Fruit fly (Drosophila melanogaster) whole organism, prepupa: ENCODE data around the gene CG13008.

Experiments used
- Blimp-1 ChIP-seq: fragments of 200-800 bp; sonication (Bioruptor generic); optimal IDR thresholded peaks from 3 replicates; lab custom pipeline; 2017; ENCODE audit warnings: missing biosample characterization, missing genetic modification characterization, mild to moderate bottlenecking, moderate library complexity, missing genetic modification reagents
- CG10669 ChIP-seq: fragments of 200-800 bp; sonication (Bioruptor generic); optimal IDR thresholded peaks from 3 replicates; lab custom pipeline; 2018; ENCODE audit warnings: missing biosample characterization, mild to moderate bottlenecking, missing genetic modification characterization, moderate library complexity
- CG11762 ChIP-seq: fragments of 200-800 bp; sonication (Bioruptor generic); optimal IDR thresholded peaks from 3 replicates; lab custom pipeline; 2016; ENCODE audit warnings: missing biosample characterization, missing genetic modification characterization; ENCODE audit not compliant: insufficient read depth
- CG15336 ChIP-seq: fragments of 200-800 bp; sonication (Bioruptor generic); IDR thresholded peaks from 2 replicates; pipeline ENCODE4 v1.3.6; 2022; ENCODE audit warnings: missing biosample characterization, missing genetic modification characterization
- CG1621 ChIP-seq: fragments of 200-800 bp; sonication (Bioruptor generic); optimal IDR thresholded peaks from 3 replicates; lab custom pipeline; 2018; ENCODE audit warnings: missing biosample characterization, mild to moderate bottlenecking, missing genetic modification characterization
- CG31627 ChIP-seq: fragments of 200-800 bp; sonication (Bioruptor generic); optimal IDR thresholded peaks from 3 replicates; lab custom pipeline; 2016; ENCODE audit warnings: missing biosample characterization, missing genetic modification characterization
- CG34406 ChIP-seq: fragments of 200-800 bp; sonication (Bioruptor generic); optimal IDR thresholded peaks from 3 replicates; lab custom pipeline; 2016; ENCODE audit warnings: missing biosample characterization, missing genetic modification characterization
- CG3919 ChIP-seq: fragments of 200-800 bp; sonication (Bioruptor generic); optimal IDR thresholded peaks from 3 replicates; lab custom pipeline; 2016; ENCODE audit warnings: missing biosample characterization, missing genetic modification characterization
- CG6163 ChIP-seq: fragments of 200-800 bp; sonication (Bioruptor generic); IDR thresholded peaks from 3 replicates; pipeline ENCODE4 v1.3.6; 2022; ENCODE audit warnings: missing biosample characterization, missing genetic modification characterization
- CG8119 ChIP-seq: fragments of 200-800 bp; sonication (Bioruptor generic); IDR thresholded peaks from 3 replicates; pipeline ENCODE4 v1.3.6; 2022; ENCODE audit warnings: missing biosample characterization, missing genetic modification characterization
- CG8319 ChIP-seq: fragments of 200-800 bp; sonication (Bioruptor generic); optimal IDR thresholded peaks from 3 replicates; lab custom pipeline; 2016; ENCODE audit warnings: missing biosample characterization, missing genetic modification characterization
- CG9139 ChIP-seq: fragments of 200-800 bp; sonication (Bioruptor generic); optimal IDR thresholded peaks from 3 replicates; lab custom pipeline; 2017; ENCODE audit warnings: missing biosample characterization, mild to moderate bottlenecking, missing genetic modification characterization
- Eip78C ChIP-seq: fragments of 200-800 bp; sonication (Bioruptor generic); peaks from one replicate; lab custom pipeline; 2016; ENCODE audit warnings: missing biosample characterization, missing genetic modification characterization
- Gug ChIP-seq: fragments of 200-800 bp; sonication (Bioruptor generic); IDR thresholded peaks from 2 replicates; pipeline ENCODE4 v1.3.6; 2022; ENCODE audit warnings: missing biosample characterization, missing genetic modification characterization
- Hr38 ChIP-seq: sonication (Bioruptor generic); optimal IDR thresholded peaks from 2 replicates; lab custom pipeline; 2016; ENCODE audit warnings: missing biosample characterization, missing genetic modification characterization
- Hr39 ChIP-seq: fragments of 200-800 bp; sonication (Bioruptor generic); optimal IDR thresholded peaks from 2 replicates; lab custom pipeline; 2016; ENCODE audit warnings: missing biosample characterization, missing genetic modification characterization
- Met ChIP-seq: fragments of 200-800 bp; sonication (Bioruptor generic); optimal IDR thresholded peaks from 3 replicates; lab custom pipeline; 2016; ENCODE audit warnings: missing biosample characterization, missing genetic modification characterization
- OdsH ChIP-seq: fragments of 200-800 bp; sonication (Bioruptor generic); optimal IDR thresholded peaks from 3 replicates; lab custom pipeline; 2016; ENCODE audit warnings: missing biosample characterization, missing genetic modification characterization
- Sox102F ChIP-seq: fragments of 200-800 bp; sonication (Bioruptor generic); optimal IDR thresholded peaks from 2 replicates; lab custom pipeline; 2016; ENCODE audit warnings: missing biosample characterization, mild to moderate bottlenecking, missing genetic modification characterization
- Sox14 ChIP-seq: fragments of 200-800 bp; sonication (Bioruptor generic); optimal IDR thresholded peaks from 3 replicates; lab custom pipeline; 2016; ENCODE audit warnings: missing biosample characterization, missing genetic modification characterization
- achi ChIP-seq: fragments of 200-800 bp; sonication (Bioruptor generic); optimal IDR thresholded peaks from 3 replicates; lab custom pipeline; 2016; ENCODE audit warnings: missing biosample characterization, missing genetic modification characterization
- cyc ChIP-seq: fragments of 200-800 bp; sonication (Bioruptor generic); optimal IDR thresholded peaks from 3 replicates; lab custom pipeline; 2016; ENCODE audit warnings: missing biosample characterization, missing genetic modification characterization
- dac ChIP-seq: fragments of 200-800 bp; sonication (Bioruptor generic); optimal IDR thresholded peaks from 2 replicates; lab custom pipeline; 2017; ENCODE audit warnings: missing biosample characterization, mild to moderate bottlenecking, missing genetic modification characterization
- dsx ChIP-seq: fragments of 200-800 bp; optimal IDR thresholded peaks from 3 replicates; lab custom pipeline; 2019; ENCODE audit warnings: missing biosample characterization, mild to moderate bottlenecking, missing genetic modification characterization, moderate library complexity; ENCODE audit not compliant: poor library complexity, severe bottlenecking
- fd59A ChIP-seq: fragments of 200-800 bp; sonication (Bioruptor generic); optimal IDR thresholded peaks from 2 replicates; lab custom pipeline; 2017; ENCODE audit warnings: missing biosample characterization, mild to moderate bottlenecking, missing genetic modification characterization, missing genetic modification reagents
- fd85E ChIP-seq: fragments of 200-800 bp; sonication (Bioruptor generic); optimal IDR thresholded peaks from 3 replicates; lab custom pipeline; 2016; ENCODE audit warnings: missing biosample characterization, missing genetic modification characterization
- fkh ChIP-seq: fragments of 200-800 bp; sonication (Bioruptor generic); optimal IDR thresholded peaks from 3 replicates; lab custom pipeline; 2017; ENCODE audit warnings: missing biosample characterization, mild to moderate bottlenecking, missing genetic modification characterization, moderate library complexity
- lz ChIP-seq: fragments of 200-800 bp; sonication (Bioruptor generic); optimal IDR thresholded peaks from 3 replicates; lab custom pipeline; 2016; ENCODE audit warnings: missing biosample characterization, missing genetic modification characterization
- net ChIP-seq: fragments of 200-800 bp; sonication (Bioruptor generic); optimal IDR thresholded peaks from 3 replicates; lab custom pipeline; 2016; ENCODE audit warnings: missing biosample characterization, missing genetic modification characterization
- pdm3 ChIP-seq: fragments of 200-800 bp; sonication (Bioruptor generic); optimal IDR thresholded peaks from 3 replicates; lab custom pipeline; 2016; ENCODE audit warnings: missing biosample characterization, missing genetic modification characterization
- salr ChIP-seq, 2 experiments: fragments of 200-800 bp; sonication (Bioruptor generic); optimal IDR thresholded peaks; 3 replicates each; lab custom pipeline; 2016 to 2018; ENCODE audit warnings: missing biosample characterization in 2 of 2, missing genetic modification characterization in 2 of 2, mild to moderate bottlenecking in 1 of 2
- ss ChIP-seq, 2 experiments: fragments of 200-800 bp; sonication (Bioruptor generic); optimal IDR thresholded peaks; 2 replicates in 1 of 2; 3 replicates in 1 of 2; lab custom pipeline; 2017 to 2018; ENCODE audit warnings: mild to moderate bottlenecking in 2 of 2, missing biosample characterization in 2 of 2, missing genetic modification characterization in 2 of 2, moderate library complexity in 1 of 2
- svp ChIP-seq: fragments of 200-800 bp; sonication (Bioruptor generic); peaks from one replicate; lab custom pipeline; 2016; ENCODE audit warnings: missing biosample characterization, missing genetic modification characterization
- topi ChIP-seq: fragments of 200-800 bp; sonication (Bioruptor generic); optimal IDR thresholded peaks from 3 replicates; lab custom pipeline; 2016; ENCODE audit warnings: missing biosample characterization, missing genetic modification characterization
- vri ChIP-seq: fragments of 200-800 bp; sonication (Bioruptor generic); optimal IDR thresholded peaks from 3 replicates; lab custom pipeline; 2016; ENCODE audit warnings: missing biosample characterization, mild to moderate bottlenecking, missing genetic modification characterization

Gene CG13008

dm6 chrX:16701941-16702340 lies 9.2 kb upstream of the CG13008 start, which contains the start of gene sphe:
Gene sphe, minus strand, starts transcription at chrX:16701972.
- TF ChIP-seq cyc (GFP tag; lab: Kevin White, UChicago) = no peak
- TF ChIP-seq vri (GFP tag; lab: Kevin White, UChicago) = peak; percentile 84

dm6 chrX:16703747-16704146 lies 7.4 kb upstream of the CG13008 start, which contains the start of the genes CG9673 and CG4653:
Gene CG9673, minus strand, starts transcription at chrX:16703884.
Gene CG4653, plus strand, starts transcription at chrX:16704081.
- peak; percentile 38 for TF ChIP-seq vri (GFP tag; lab: Kevin White, UChicago)
- no peak for TF ChIP-seq Blimp-1

- TF ChIP-seq CG3919 (GFP tag; lab: Kevin White, UChicago) (no peak), dac (GFP tag; lab: Kevin White, UChicago) (no peak), Met (GFP tag; lab: Kevin White, UChicago) (no peak), fd59A (no peak), lz (GFP tag; lab: Kevin White, UChicago) (no peak), Hr39 (GFP tag; lab: Kevin White, UChicago) (no peak), CG9139 (no peak), CG11762 (GFP tag; lab: Kevin White, UChicago) (no peak), net (no peak), CG1621 (tag; lab: Kevin White, UChicago) (no peak), CG6163 (no peak), CG34406 (GFP tag; lab: Kevin White, UChicago) (no peak)
- TF ChIP-seq, all 60 proteins: peak for 0
Observed at dm6 chrX:16706774-16707173, 4.3 kb upstream of the CG13008 start, which contains the start of gene CG9672. Gene CG9672, minus strand, starts transcription at chrX:16706874.

- TF ChIP-seq svp (GFP tag; lab: Kevin White, UChicago) (peak; percentile 81), vri (GFP tag; lab: Kevin White, UChicago) (peak; percentile 53), ss (GFP tag; optimal IDR thresholded peaks at IDR 0.05; lab: Kevin White, UChicago) (no peak)
Observed at dm6 chrX:16716649-16717048, 5.5 kb downstream of the CG13008 start.

dm6 chrX:16718169-16718723 lies 7.1 kb downstream of the CG13008 start:
- TF ChIP-seq Sox102F (GFP tag; lab: Kevin White, UChicago) = no peak
- peak; percentile 82 for TF ChIP-seq svp (GFP tag; lab: Kevin White, UChicago)
- peak; percentile 53 for TF ChIP-seq Eip78C (GFP tag; lab: Kevin White, UChicago)
- no peak for TF ChIP-seq pdm3
- TF ChIP-seq CG6163 = 0 out of 3 replicates have a peak, but pooled peaks have one; percentile 31

dm6 chrX:16721168-16721567 lies 10.1 kb downstream of the CG13008 start, which contains the start of the genes CG32572 and CG34325:
Gene CG32572, plus strand, starts transcription at chrX:16721183.
Gene CG34325, minus strand, starts transcription at chrX:16721411.
- TF ChIP-seq CG15336 (GFP tag; lab: Robert Waterston, UW) (no peak), svp (GFP tag; lab: Kevin White, UChicago) (peak; percentile 64), OdsH (GFP tag; lab: Kevin White, UChicago) (no peak), vri (GFP tag; lab: Kevin White, UChicago) (peak; percentile 21)

dm6 chrX:16723203-16724173 lies 12.4 kb downstream of the CG13008 start:
- TF ChIP-seq vri (GFP tag; lab: Kevin White, UChicago) (peak; percentile 84), Blimp-1 (peak; percentile 16), Hr38 (GFP tag; lab: Kevin White, UChicago) (no peak), topi (peak; percentile 73), CG9139 (peak; percentile 87), achi (GFP tag; lab: Kevin White, UChicago) (peak; percentile 67), Eip78C (GFP tag; lab: Kevin White, UChicago) (peak; percentile 84), Sox14 (GFP tag; lab: Kevin White, UChicago) (peak; percentile 59), CG8119 (peak; percentile 85), net (peak; percentile 69), Gug (GFP tag; lab: Robert Waterston, UW) (peak; percentile 42), CG11762 (GFP tag; lab: Kevin White, UChicago) (no peak), CG31627 (peak; percentile 76), CG10669 (peak; percentile 38), dsx (GFP tag; lab: Kevin White, UChicago) (no peak), fd85E (GFP tag; lab: Kevin White, UChicago) (no peak), salr (GFP tag; optimal IDR thresholded peaks at IDR 0.05; lab: Kevin White, UChicago) (peak; percentile 36 to 56), CG8319 (peak; percentile 13), fkh (peak; percentile 26)
